Worm (Caenorhabditis elegans) whole organism, early embryonic: ENCODE measurements around the gene ntl-9.
A peak's percentile ranks its signal among the peaks of the same experiment; 100 is the strongest.

Experiments used
- B0310.2 ChIP-seq: sonication (generic microtip); optimal IDR thresholded peaks from 2 replicates; lab custom pipeline; 2016; ENCODE audit warnings: mild to moderate bottlenecking, missing genetic modification characterization, missing compliant biosample characterization
- F13C5.2 ChIP-seq: sonication (generic microtip); optimal IDR thresholded peaks from 2 replicates; lab custom pipeline; 2017; ENCODE audit warnings: mild to moderate bottlenecking, missing genetic modification characterization, inconsistent platforms, missing compliant biosample characterization
- aly-1 ChIP-seq: sonication (generic microtip); optimal IDR thresholded peaks from 2 replicates; lab custom pipeline; 2016; ENCODE audit warnings: missing genetic modification characterization, missing compliant biosample characterization
- ama-1 ChIP-seq: fragments of 150-350 bp; optimal IDR thresholded peaks from 2 replicates; lab custom pipeline; 2014
- ceh-13 ChIP-seq: fragments of 200-800 bp; sonication (Bioruptor generic); optimal IDR thresholded peaks from 2 replicates; lab custom pipeline; 2018; ENCODE audit warnings: mild to moderate bottlenecking, missing genetic modification characterization, missing compliant biosample characterization
- ceh-36 ChIP-seq: sonication (generic microtip); optimal IDR thresholded peaks from 2 replicates; lab custom pipeline; 2016; ENCODE audit warnings: missing genetic modification characterization, inconsistent platforms, missing compliant biosample characterization
- ets-7 ChIP-seq: sonication (generic microtip); optimal IDR thresholded peaks from 2 replicates; lab custom pipeline; 2016; ENCODE audit warnings: missing genotype, missing genetic modification characterization, missing compliant biosample characterization
- flt-1 ChIP-seq: fragments of 200-800 bp; sonication (Bioruptor generic); IDR thresholded peaks from 2 replicates; pipeline ENCODE4 v1.3.6; 2022; ENCODE audit warnings: missing genetic modification characterization, missing compliant biosample characterization
- hmbx-1 ChIP-seq: sonication (generic microtip); optimal IDR thresholded peaks from 2 replicates; lab custom pipeline; 2016; ENCODE audit warnings: mild to moderate bottlenecking, missing genetic modification characterization, missing compliant biosample characterization
- hmg-4 ChIP-seq: fragments of 200-800 bp; sonication (Bioruptor generic); optimal IDR thresholded peaks from 2 replicates; lab custom pipeline; 2018; ENCODE audit warnings: mild to moderate bottlenecking, missing genetic modification characterization, missing compliant biosample characterization
- hnd-1 ChIP-seq: sonication (generic microtip); optimal IDR thresholded peaks from 2 replicates; lab custom pipeline; 2016; ENCODE audit warnings: missing genetic modification characterization, missing compliant biosample characterization
- pes-1 ChIP-seq: fragments of 200-800 bp; sonication (Bioruptor generic); IDR thresholded peaks from 2 replicates; pipeline ENCODE4 v1.3.6; 2022; ENCODE audit warnings: missing genetic modification reagents, missing genetic modification characterization, missing compliant biosample characterization
- scrt-1 ChIP-seq: fragments of 200-800 bp; sonication (Bioruptor generic); IDR thresholded peaks from 2 replicates; pipeline ENCODE4 v1.3.6; 2022; ENCODE audit warnings: missing genetic modification characterization, missing compliant biosample characterization
- sea-1 ChIP-seq: fragments of 200-800 bp; sonication (Bioruptor generic); conservative IDR thresholded peaks from 2 replicates; pipeline ENCODE4 v1.3.6; 2022; ENCODE audit warnings: missing genetic modification characterization, missing compliant biosample characterization
- tbx-11 ChIP-seq: fragments of 200-800 bp; sonication (Bioruptor generic); IDR thresholded peaks from 2 replicates; pipeline ENCODE4 v1.3.6; 2022; ENCODE audit warnings: missing genetic modification characterization, missing compliant biosample characterization
- tbx-37 ChIP-seq: fragments of 200-800 bp; sonication (Bioruptor generic); conservative IDR thresholded peaks from 2 replicates; pipeline ENCODE4 v1.3.6; 2022; ENCODE audit warnings: missing genetic modification reagents, missing genetic modification characterization, missing compliant biosample characterization
- tra-4 ChIP-seq: sonication (generic microtip); optimal IDR thresholded peaks from 2 replicates; lab custom pipeline; 2017; ENCODE audit warnings: missing genetic modification characterization, missing compliant biosample characterization

Gene ntl-9

ce11 chrIII:4932203-4932699 is 12.1 kb upstream of the ntl-9 start, which contains the start of the genes C26E6.12 and eri-9:
TSS of gene C26E6.12 (minus strand) at chrIII:4932253.
TSS of gene eri-9 (plus strand) at chrIII:4932450.
- TF ChIP-seq hmbx-1 (tag; lab: Kevin White, UChicago) (no peak), sea-1 (no peak), hnd-1 (tag; lab: Kevin White, UChicago) (no peak), ceh-36 (tag; lab: Kevin White, UChicago) (no peak), pes-1 (no peak), ama-1 (lab: Kevin White, UChicago) (no peak), F13C5.2 (tag; lab: Kevin White, UChicago) (no peak), ceh-13 (GFP tag; lab: Kevin White, UChicago) (no peak), ets-7 (tag; lab: Kevin White, UChicago) (no peak), flt-1 (GFP tag; lab: Robert Waterston, UW) (no peak), hmg-4 (no peak), B0310.2 (tag; lab: Kevin White, UChicago) (no peak), tbx-37 (GFP tag; lab: Robert Waterston, UW) (no peak), scrt-1 (GFP tag; lab: Robert Waterston, UW) (no peak), aly-1 (tag; lab: Kevin White, UChicago) (no peak), tbx-11 (GFP tag; lab: Robert Waterston, UW) (no peak)

ce11 chrIII:4934896-4935628 is 9.3 kb upstream of the ntl-9 start, which contains the start of gene mrps-18C:
TSS of gene mrps-18C (plus strand) at chrIII:4935578.
- no peak for TF ChIP-seq ceh-36 (tag; lab: Kevin White, UChicago)
- TF ChIP-seq flt-1 (GFP tag; lab: Robert Waterston, UW) = no peak
- no peak for TF ChIP-seq hnd-1 (tag; lab: Kevin White, UChicago)
- no peak for TF ChIP-seq scrt-1 (GFP tag; lab: Robert Waterston, UW)
- TF ChIP-seq tra-4 (tag; lab: Kevin White, UChicago) = no peak
- TF ChIP-seq tbx-37 (GFP tag; lab: Robert Waterston, UW) = no peak
- no peak for TF ChIP-seq ets-7 (tag; lab: Kevin White, UChicago)
- no peak for TF ChIP-seq B0310.2 (tag; lab: Kevin White, UChicago)
- no peak for TF ChIP-seq tbx-11 (GFP tag; lab: Robert Waterston, UW)
- TF ChIP-seq sea-1 = no peak
- no peak for TF ChIP-seq hmbx-1 (tag; lab: Kevin White, UChicago)
- no peak for TF ChIP-seq aly-1 (tag; lab: Kevin White, UChicago)

- TF ChIP-seq aly-1 (tag; lab: Kevin White, UChicago) (no peak), hnd-1 (tag; lab: Kevin White, UChicago) (no peak), F13C5.2 (tag; lab: Kevin White, UChicago) (no peak), sea-1 (no peak), ama-1 (lab: Kevin White, UChicago) (no peak), hmbx-1 (tag; lab: Kevin White, UChicago) (no peak), ceh-36 (tag; lab: Kevin White, UChicago) (no peak), scrt-1 (GFP tag; lab: Robert Waterston, UW) (no peak), tbx-11 (GFP tag; lab: Robert Waterston, UW) (no peak), ets-7 (tag; lab: Kevin White, UChicago) (no peak), tra-4 (tag; lab: Kevin White, UChicago) (no peak), pes-1 (no peak), B0310.2 (tag; lab: Kevin White, UChicago) (no peak), ceh-13 (GFP tag; lab: Kevin White, UChicago) (no peak), flt-1 (GFP tag; lab: Robert Waterston, UW) (no peak), tbx-37 (GFP tag; lab: Robert Waterston, UW) (no peak)
These were observed 7.3 kb upstream of the ntl-9 start, which contains the start of gene fsn-1 for ce11 chrIII:4937022-4937421. TSS of gene fsn-1 (plus strand) at chrIII:4937322.

- TF ChIP-seq ama-1 (lab: Kevin White, UChicago) = no peak
- no peak for TF ChIP-seq ceh-36 (tag; lab: Kevin White, UChicago)
- no peak for TF ChIP-seq hmg-4
- TF ChIP-seq scrt-1 (GFP tag; lab: Robert Waterston, UW) = no peak
- TF ChIP-seq hnd-1 (tag; lab: Kevin White, UChicago) = no peak
- TF ChIP-seq sea-1 = no peak
- no peak for TF ChIP-seq ets-7 (tag; lab: Kevin White, UChicago)
- no peak for TF ChIP-seq flt-1 (GFP tag; lab: Robert Waterston, UW)
- no peak for TF ChIP-seq ceh-13 (GFP tag; lab: Kevin White, UChicago)
These were observed 5.0 kb upstream of the ntl-9 start, which contains the start of gene rpb-2 for ce11 chrIII:4939267-4939666. TSS of gene rpb-2 (plus strand) at chrIII:4939567.

- no peak for TF ChIP-seq sea-1
- TF ChIP-seq tbx-37 (GFP tag; lab: Robert Waterston, UW) = no peak; the same call in 1 of the 2 replicates
- TF ChIP-seq scrt-1 (GFP tag; lab: Robert Waterston, UW) = 0 out of 2 replicates have a peak, but pooled peaks have one; percentile 63
- peak; percentile 79 for TF ChIP-seq hmg-4
- peak; percentile 58 for TF ChIP-seq F13C5.2 (tag; lab: Kevin White, UChicago)
- peak; percentile 12 for TF ChIP-seq hnd-1 (tag; lab: Kevin White, UChicago)
- peak; percentile 40 for TF ChIP-seq ceh-36 (tag; lab: Kevin White, UChicago)
- peak; percentile 54 for TF ChIP-seq ets-7 (tag; lab: Kevin White, UChicago)
- TF ChIP-seq hmbx-1 (tag; lab: Kevin White, UChicago) = no peak
- no peak; the same call in 1 of the 2 replicates for TF ChIP-seq flt-1 (GFP tag; lab: Robert Waterston, UW)
- no peak for TF ChIP-seq tra-4 (tag; lab: Kevin White, UChicago)
- TF ChIP-seq aly-1 (tag; lab: Kevin White, UChicago) = peak; percentile 7
- peak; percentile 10 for TF ChIP-seq B0310.2 (tag; lab: Kevin White, UChicago)
- TF ChIP-seq tbx-11 (GFP tag; lab: Robert Waterston, UW) = no peak
- TF ChIP-seq pes-1 = peak; percentile 42; the same call in 1 of the 2 replicates
- TF ChIP-seq ceh-13 (GFP tag; lab: Kevin White, UChicago) = no peak
- no peak for TF ChIP-seq ama-1 (lab: Kevin White, UChicago)
These were observed 3.0 kb downstream of the ntl-9 start for ce11 chrIII:4947352-4947751.

ce11 chrIII:4948631-4949030 is 4.3 kb downstream of the ntl-9 start:
- TF ChIP-seq ceh-36 (tag; lab: Kevin White, UChicago) = no peak
- no peak for TF ChIP-seq hnd-1 (tag; lab: Kevin White, UChicago)
- TF ChIP-seq B0310.2 (tag; lab: Kevin White, UChicago) = peak; percentile 21
- no peak for TF ChIP-seq tbx-37 (GFP tag; lab: Robert Waterston, UW)
- peak; percentile 71 for TF ChIP-seq hmg-4
- no peak for TF ChIP-seq ama-1 (lab: Kevin White, UChicago)
- 0 out of 2 replicates have a peak, but pooled peaks have one; percentile 25 for TF ChIP-seq sea-1
- 0 out of 2 replicates have a peak, but pooled peaks have one; percentile 6 for TF ChIP-seq flt-1 (GFP tag; lab: Robert Waterston, UW)
- no peak for TF ChIP-seq pes-1
- no peak for TF ChIP-seq tbx-11 (GFP tag; lab: Robert Waterston, UW)
- TF ChIP-seq scrt-1 (GFP tag; lab: Robert Waterston, UW) = no peak
- TF ChIP-seq F13C5.2 (tag; lab: Kevin White, UChicago) = peak; percentile 28
- TF ChIP-seq aly-1 (tag; lab: Kevin White, UChicago) = peak; percentile 57
- no peak for TF ChIP-seq hmbx-1 (tag; lab: Kevin White, UChicago)
- no peak for TF ChIP-seq ets-7 (tag; lab: Kevin White, UChicago)
- no peak for TF ChIP-seq ceh-13 (GFP tag; lab: Kevin White, UChicago)
- TF ChIP-seq tra-4 (tag; lab: Kevin White, UChicago) = no peak
